Worm (Caenorhabditis elegans) whole organism, mixed stage, embryonic: ENCODE results near the gene ceh-28.

ENCODE experiments used
- blmp-1 ChIP-seq: fragments of 150-350 bp; optimal IDR thresholded peaks from 2 replicates; lab custom pipeline; 2014; ENCODE audit warnings: missing biosample characterization, missing genetic modification characterization
- elt-3 ChIP-seq: fragments of 150-350 bp; optimal IDR thresholded peaks from 2 replicates; lab custom pipeline; 2014; ENCODE audit warnings: missing biosample characterization, missing genetic modification characterization
- hlh-1 ChIP-seq: fragments of 150-350 bp; optimal IDR thresholded peaks from 2 replicates; lab custom pipeline; 2014; ENCODE audit warnings: missing biosample characterization, missing genetic modification reagents, missing genetic modification characterization
- lin-13 ChIP-seq: fragments of 150-350 bp; optimal IDR thresholded peaks from 2 replicates; lab custom pipeline; 2014; ENCODE audit warnings: missing biosample characterization, missing genetic modification characterization
- lsy-2 ChIP-seq: fragments of 150-350 bp; optimal IDR thresholded peaks from 2 replicates; lab custom pipeline; 2014; ENCODE audit warnings: missing biosample characterization, missing genetic modification characterization
- mep-1 ChIP-seq: fragments of 150-350 bp; optimal IDR thresholded peaks from 2 replicates; lab custom pipeline; 2017; ENCODE audit warnings: missing biosample characterization, missing genetic modification reagents, missing genetic modification characterization, inconsistent platforms
- nhr-12 ChIP-seq: fragments of 150-350 bp; optimal IDR thresholded peaks from 2 replicates; lab custom pipeline; 2014; ENCODE audit warnings: missing biosample characterization, missing genetic modification characterization
- nhr-237 ChIP-seq: fragments of 150-350 bp; optimal IDR thresholded peaks from 2 replicates; lab custom pipeline; 2014; ENCODE audit warnings: missing biosample characterization, missing genetic modification characterization
- nhr-28 ChIP-seq: fragments of 150-350 bp; optimal IDR thresholded peaks from 2 replicates; lab custom pipeline; 2014; ENCODE audit warnings: missing biosample characterization, missing genetic modification characterization
- pha-4 ChIP-seq: fragments of 150-350 bp; optimal IDR thresholded peaks from 2 replicates; lab custom pipeline; 2018; ENCODE audit warnings: missing biosample characterization, missing genetic modification reagents, missing genetic modification characterization
- sem-2 ChIP-seq: fragments of 200-800 bp; sonication (Bioruptor generic); optimal IDR thresholded peaks from 2 replicates; lab custom pipeline; 2018; ENCODE audit warnings: mild to moderate bottlenecking, missing genetic modification characterization, missing compliant biosample characterization
- unc-39 ChIP-seq: fragments of 150-350 bp; optimal IDR thresholded peaks from 2 replicates; lab custom pipeline; 2014; ENCODE audit warnings: missing biosample characterization, missing genetic modification characterization
- unc-62 ChIP-seq: fragments of 150-350 bp; optimal IDR thresholded peaks from 2 replicates; lab custom pipeline; 2014; ENCODE audit warnings: missing biosample characterization, missing genetic modification reagents, missing genetic modification characterization

ce11 chrX:13032610-13033009 is 41.9 kb upstream of the ceh-28 start, which contains the start of gene npr-10:
- TF ChIP-seq elt-3 (tag; lab: Kevin White, UChicago) (no peak), blmp-1 (tag; lab: Kevin White, UChicago) (no peak), lsy-2 (no peak), mep-1 (no peak), pha-4 (tag; lab: Kevin White, UChicago) (no peak), nhr-28 (tag; lab: Kevin White, UChicago) (no peak), sem-2 (GFP tag; lab: Kevin White, UChicago) (no peak), unc-62 (GFP tag; lab: Kevin White, UChicago) (no peak), nhr-12 (tag; lab: Kevin White, UChicago) (no peak), lin-13 (tag; lab: Kevin White, UChicago) (no peak), hlh-1 (no peak), nhr-237 (tag; lab: Kevin White, UChicago) (no peak), unc-39 (tag; lab: Kevin White, UChicago) (no peak)
